Fruit fly (Drosophila melanogaster): ENCODE measurements around the gene Polr3I.
A peak's percentile ranks its signal among the peaks of the same experiment; 100 is the strongest.

The Polr3I gene

dm6 chrX:16874671-16875070 lies 9.7 kb upstream of the Polr3I start:
- TF ChIP-seq CG17801 (GFP tag; optimal IDR thresholded peaks at IDR 0.05; ENCODE audit: partially characterized antibody), result no peak

dm6 chrX:16876425-16876824 lies 8.0 kb upstream of the Polr3I start, which contains the start of gene CG13003:
Gene CG13003, minus strand, starts transcription at chrX:16876544.
- TF ChIP-seq CG17801 (GFP tag; optimal IDR thresholded peaks at IDR 0.05; ENCODE audit: partially characterized antibody), result no peak

dm6 chrX:16880013-16880412 lies 4.4 kb upstream of the Polr3I start:
- TF ChIP-seq CG17801 (GFP tag; optimal IDR thresholded peaks at IDR 0.05; ENCODE audit: partially characterized antibody), result no peak

dm6 chrX:16881015-16881414 lies 3.4 kb upstream of the Polr3I start, which contains the start of gene CG4872:
Gene CG4872, plus strand, starts transcription at chrX:16881347.
- TF ChIP-seq CG17801 (GFP tag; optimal IDR thresholded peaks at IDR 0.05; ENCODE audit: partially characterized antibody), result peak; percentile 22

dm6 chrX:16886551-16886950 lies 2.2 kb downstream of the Polr3I start, which contains the start of the genes DENR and CG4880:
Gene DENR, minus strand, starts transcription at chrX:16886560.
Gene CG4880, plus strand, starts transcription at chrX:16886818.
- TF ChIP-seq CG17801 (GFP tag; optimal IDR thresholded peaks at IDR 0.05; ENCODE audit: partially characterized antibody), result no peak

- no peak for TF ChIP-seq CG17801 (GFP tag; optimal IDR thresholded peaks at IDR 0.05; ENCODE audit: partially characterized antibody)
Measured at dm6 chrX:16889510-16889909, 5.1 kb downstream of the Polr3I start, which contains the start of gene CG13002. Gene CG13002, plus strand, starts transcription at chrX:16889810.

dm6 chrX:16890599-16890998 lies 6.2 kb downstream of the Polr3I start:
- peak; percentile 48 for TF ChIP-seq CG17801 (GFP tag; optimal IDR thresholded peaks at IDR 0.05; ENCODE audit: partially characterized antibody)

dm6 chrX:16893034-16893433 lies 8.7 kb downstream of the Polr3I start:
- TF ChIP-seq CG17801 (GFP tag; optimal IDR thresholded peaks at IDR 0.05; ENCODE audit: partially characterized antibody), result peak; percentile 19

- no peak for TF ChIP-seq CG17801 (GFP tag; optimal IDR thresholded peaks at IDR 0.05; ENCODE audit: partially characterized antibody)
Measured at dm6 chrX:16897087-16897486, 12.7 kb downstream of the Polr3I start, which contains the start of gene CG33252. Gene CG33252, minus strand, starts transcription at chrX:16897187.

- TF ChIP-seq CG17801 (GFP tag; optimal IDR thresholded peaks at IDR 0.05; ENCODE audit: partially characterized antibody), result no peak
Measured at dm6 chrX:16900283-16900682, 15.9 kb downstream of the Polr3I start.

- no peak for TF ChIP-seq CG17801 (GFP tag; optimal IDR thresholded peaks at IDR 0.05; ENCODE audit: partially characterized antibody)
Measured at dm6 chrX:16902435-16902834, 18.1 kb downstream of the Polr3I start.

- no peak for TF ChIP-seq CG17801 (GFP tag; optimal IDR thresholded peaks at IDR 0.05; ENCODE audit: partially characterized antibody)
Measured at dm6 chrX:16906065-16906464, 21.7 kb downstream of the Polr3I start.

dm6 chrX:16907009-16907408 lies 22.6 kb downstream of the Polr3I start:
- no peak for TF ChIP-seq CG17801 (GFP tag; optimal IDR thresholded peaks at IDR 0.05; ENCODE audit: partially characterized antibody)

- TF ChIP-seq CG17801 (GFP tag; optimal IDR thresholded peaks at IDR 0.05; ENCODE audit: partially characterized antibody), result no peak
Measured at dm6 chrX:16907675-16908074, 23.3 kb downstream of the Polr3I start.

- no peak for TF ChIP-seq CG17801 (GFP tag; optimal IDR thresholded peaks at IDR 0.05; ENCODE audit: partially characterized antibody)
Measured at dm6 chrX:16909297-16909696, 24.9 kb downstream of the Polr3I start.

- TF ChIP-seq CG17801 (GFP tag; optimal IDR thresholded peaks at IDR 0.05; ENCODE audit: partially characterized antibody), result no peak
Measured at dm6 chrX:16909886-16910285, 25.5 kb downstream of the Polr3I start.

dm6 chrX:16911962-16912361 lies 27.6 kb downstream of the Polr3I start:
- no peak for TF ChIP-seq CG17801 (GFP tag; optimal IDR thresholded peaks at IDR 0.05; ENCODE audit: partially characterized antibody)
